Fruit fly (Drosophila melanogaster): ENCODE measurements around the gene CG7017.

- no peak for TF ChIP-seq fd64A (GFP tag; optimal IDR thresholded peaks at IDR 0.05)
- TF ChIP-seq CG9876 (GFP tag; optimal IDR thresholded peaks at IDR 0.05) = no peak
- TF ChIP-seq CG12744 (GFP tag; optimal IDR thresholded peaks at IDR 0.05) = no peak
- TF ChIP-seq CG31388 (GFP tag; optimal IDR thresholded peaks at IDR 0.05) = no peak
- TF ChIP-seq CG4404 (GFP tag; IDR thresholded peaks at IDR 0.05) = 0 out of 2 replicates have a peak, but pooled peaks have one; percentile 22
- no peak for TF ChIP-seq nerfin-1 (tag; optimal IDR thresholded peaks at IDR 0.05)
These were observed 17.2 kb downstream of the CG7017 start for dm6 chr3L:20194731-20195130.

Measured in whole organism, embryonic.